Worm (Caenorhabditis elegans) whole organism, L4 larva: ENCODE results near the gene F40A3.7.

Experiments used
- fos-1 ChIP-seq: fragments of 150-350 bp; optimal IDR thresholded peaks from 2 replicates; lab custom pipeline; 2014; ENCODE audit warnings: missing biosample characterization, missing genetic modification characterization
- lin-15B ChIP-seq: fragments of 150-350 bp; sonication (generic microtip); optimal IDR thresholded peaks from 3 replicates; lab custom pipeline; 2014; ENCODE audit warnings: missing biosample characterization, missing genetic modification characterization

DNA sequence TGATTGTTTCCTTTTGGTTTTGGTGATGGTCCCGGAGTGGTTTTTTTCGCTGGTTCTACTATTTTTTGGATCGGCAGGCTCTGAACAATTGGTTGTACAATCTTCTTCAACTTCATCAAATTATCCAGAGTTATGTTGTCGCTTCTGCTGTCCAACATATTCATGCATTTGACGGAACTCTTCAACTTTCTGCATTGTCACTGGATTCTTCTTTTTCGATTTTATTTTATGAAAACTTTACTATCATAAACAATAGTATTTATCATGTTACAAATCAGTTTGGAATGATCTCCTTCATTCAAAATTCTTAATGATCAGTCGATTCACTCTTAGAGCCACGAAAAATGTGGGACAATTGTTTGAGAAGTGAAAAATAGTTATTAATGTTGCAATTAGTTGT is 47.6 kb downstream of the F40A3.7 start:
- TF ChIP-seq lin-15B (no peak), fos-1 (no peak)
